Worm (Caenorhabditis elegans): ENCODE data around the gene ufd-2.

ufd-2 gene

DNA sequence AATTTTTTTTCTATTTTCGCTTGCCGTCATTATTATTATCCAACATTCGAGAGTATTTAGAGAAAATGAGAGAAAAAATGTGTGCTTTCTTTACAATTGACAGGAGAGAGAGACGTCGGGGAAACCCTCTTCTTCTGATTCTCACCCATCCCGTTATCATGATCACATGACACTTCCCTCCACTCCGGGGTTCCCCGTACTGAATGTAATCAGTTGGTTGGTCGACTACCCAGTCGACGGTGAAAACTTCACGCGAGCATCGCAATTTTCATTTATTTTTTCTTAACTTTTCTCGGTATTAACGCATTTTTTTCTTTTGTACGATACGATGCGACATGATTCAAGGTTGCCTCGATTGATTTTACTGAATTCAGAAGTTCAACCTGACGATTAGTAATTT, 46.4 kb upstream of the ufd-2 start (continued):
- TF ChIP-seq nhr-71 (tag; optimal IDR thresholded peaks at IDR 0.05) (peak; percentile 79), egl-27 (tag; optimal IDR thresholded peaks at IDR 0.05) (no peak), tbx-2 (tag; optimal IDR thresholded peaks at IDR 0.05) (peak; percentile 29), lir-3 (tag; optimal IDR thresholded peaks at IDR 0.05; ENCODE audit: poor library complexity) (peak; percentile 40), lsy-2 (tag; optimal IDR thresholded peaks at IDR 0.05) (peak; percentile 35 to 76), snu-23 (GFP tag; optimal IDR thresholded peaks at IDR 0.05) (peak; percentile 63)

DNA sequence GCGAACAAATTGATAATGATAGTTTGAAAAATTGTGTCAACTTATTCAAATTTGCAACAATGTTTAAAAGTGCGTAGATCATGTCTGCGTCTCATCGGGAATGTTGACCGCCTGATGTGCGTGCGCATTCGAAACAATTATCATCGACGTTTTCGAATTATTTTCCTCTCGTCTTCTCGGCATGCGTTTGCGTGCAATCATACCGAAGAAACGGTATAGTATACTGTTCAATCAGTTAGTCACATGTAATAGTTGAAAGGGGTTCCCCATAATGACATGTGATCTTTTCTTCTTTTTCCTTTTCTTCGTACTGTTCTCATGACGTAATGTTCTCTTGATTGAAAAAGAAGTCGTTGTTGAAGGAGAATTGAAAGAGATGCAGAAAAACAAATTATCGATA, 45.8 kb upstream of the ufd-2 start:
- TF ChIP-seq nhr-47 (tag; optimal IDR thresholded peaks at IDR 0.05) (peak; percentile 53), lin-13 (GFP tag; optimal IDR thresholded peaks at IDR 0.05) (peak; percentile 56), C34B4.2 (tag; optimal IDR thresholded peaks at IDR 0.05) (no peak), nhr-237 (tag; optimal IDR thresholded peaks at IDR 0.05) (no peak), isw-1 (GFP tag; IDR thresholded peaks at IDR 0.05) (no peak), aha-1 (tag; optimal IDR thresholded peaks at IDR 0.05) (no peak), nhr-90 (tag; optimal IDR thresholded peaks at IDR 0.05; ENCODE audit: poor library complexity) (peak; percentile 89), unc-30 (tag; optimal IDR thresholded peaks at IDR 0.05) (no peak), swsn-7 (tag; optimal IDR thresholded peaks at IDR 0.05) (peak; percentile 80), nhr-20 (tag; optimal IDR thresholded peaks at IDR 0.05) (peak; percentile 97), nhr-85 (tag) (peak; percentile 99), nhr-84 (tag; optimal IDR thresholded peaks at IDR 0.05) (no peak), ceh-63 (GFP tag; optimal IDR thresholded peaks at IDR 0.05) (no peak), nhr-76 (tag; optimal IDR thresholded peaks at IDR 0.05) (no peak), hpl-2 (GFP tag; optimal IDR thresholded peaks at IDR 0.05) (peak; percentile 50), elt-2 (tag; optimal IDR thresholded peaks at IDR 0.05) (peak; percentile 82), fos-1 (tag; optimal IDR thresholded peaks at IDR 0.05) (no peak), ets-5 (GFP tag; IDR thresholded peaks at IDR 0.05) (no peak), nhr-77 (tag; optimal IDR thresholded peaks at IDR 0.05) (no peak), vab-15 (tag; optimal IDR thresholded peaks at IDR 0.05) (peak; percentile 83), fkh-10 (GFP tag; optimal IDR thresholded peaks at IDR 0.05) (no peak), unc-86 (tag; optimal IDR thresholded peaks at IDR 0.05) (no peak), pag-3 (tag; optimal IDR thresholded peaks at IDR 0.05; ENCODE audit: borderline replicate concordance, insufficient read depth) (no peak), lsy-2 (tag; optimal IDR thresholded peaks at IDR 0.05) (peak; percentile 46 to 82), snu-23 (GFP tag; optimal IDR thresholded peaks at IDR 0.05) (peak; percentile 88), aly-2 (tag; optimal IDR thresholded peaks at IDR 0.05) (no peak), dsc-1 (tag; optimal IDR thresholded peaks at IDR 0.05) (no peak), tlp-1 (tag; optimal IDR thresholded peaks at IDR 0.05) (no peak), grh-1 (GFP tag; IDR thresholded peaks at IDR 0.05) (peak; percentile 59), skn-1 (tag; optimal IDR thresholded peaks at IDR 0.05) (peak; percentile 64), lin-15B (tag; optimal IDR thresholded peaks at IDR 0.05) (no peak), C16A3.4 (tag; optimal IDR thresholded peaks at IDR 0.05) (peak; percentile 74), zip-4 (GFP tag; optimal IDR thresholded peaks at IDR 0.05) (no peak), mdl-1 (tag; optimal IDR thresholded peaks at IDR 0.05) (peak; percentile 19 to 95), alr-1 (tag; optimal IDR thresholded peaks at IDR 0.05; ENCODE audit: borderline replicate concordance) (no peak), hlh-17 (GFP tag; optimal IDR thresholded peaks at IDR 0.05; ENCODE audit: borderline replicate concordance) (no peak), sox-4 (tag; optimal IDR thresholded peaks at IDR 0.05) (no peak), ztf-11 (tag; optimal IDR thresholded peaks at IDR 0.05) (no peak), ceh-90 (tag; optimal IDR thresholded peaks at IDR 0.05) (no peak), sup-37 (GFP tag; optimal IDR thresholded peaks at IDR 0.05) (no peak), fkh-8 (tag; optimal IDR thresholded peaks at IDR 0.05) (no peak), ceh-88 (GFP tag; IDR thresholded peaks at IDR 0.05) (peak; percentile 22; the same call in 1 of the 2 replicates), hlh-4 (tag; optimal IDR thresholded peaks at IDR 0.05) (no peak), C04F5.9 (tag; optimal IDR thresholded peaks at IDR 0.05) (no peak), egl-27 (tag; optimal IDR thresholded peaks at IDR 0.05) (peak; percentile 23 to 39), mep-1 (tag; optimal IDR thresholded peaks at IDR 0.05) (peak; percentile 81), efl-1 (optimal IDR thresholded peaks at IDR 0.05) (peak; percentile 17 to 43), efl-1 (GFP tag; optimal IDR thresholded peaks at IDR 0.05 in 1 of 2) (peak; percentile 7 to 95)
